Fruit fly (Drosophila melanogaster) whole organism, embryonic: ENCODE results near the gene witty.

Experiments
- Adf1 ChIP-seq: fragments of 200-800 bp; sonication (Bioruptor generic); IDR thresholded peaks from 2 replicates; pipeline ENCODE4 v1.3.6; 2022; ENCODE audit warnings: missing biosample characterization, missing genetic modification characterization
- Atf-2 ChIP-seq: fragments of 200-800 bp; sonication (Bioruptor generic); optimal IDR thresholded peaks from 2 replicates; lab custom pipeline; 2016; ENCODE audit warnings: missing biosample characterization, missing genetic modification characterization
- Bdp1 ChIP-seq: fragments of 200-800 bp; sonication (Bioruptor generic); optimal IDR thresholded peaks from 3 replicates; lab custom pipeline; 2016; ENCODE audit warnings: missing biosample characterization, missing genetic modification characterization
- CG10565 ChIP-seq: fragments of 200-800 bp; sonication (Bioruptor generic); optimal IDR thresholded peaks from 3 replicates; lab custom pipeline; 2016; ENCODE audit warnings: missing biosample characterization, mild to moderate bottlenecking, missing genetic modification characterization
- CG10654 ChIP-seq: fragments of 200-800 bp; sonication (Bioruptor generic); optimal IDR thresholded peaks from 2 replicates; lab custom pipeline; 2016; ENCODE audit warnings: missing biosample characterization, missing genetic modification characterization
- CG11247 ChIP-seq: fragments of 200-800 bp; sonication (Bioruptor generic); IDR thresholded peaks from 2 replicates; pipeline ENCODE4 v1.3.6; 2022; ENCODE audit warnings: missing biosample characterization, missing genetic modification characterization
- CG11696 ChIP-seq: fragments of 200-800 bp; sonication (Bioruptor generic); IDR thresholded peaks from 2 replicates; pipeline ENCODE4 v1.3.6; 2022; ENCODE audit warnings: missing biosample characterization, missing genetic modification characterization
- CG1529 ChIP-seq: fragments of 200-800 bp; sonication (Bioruptor generic); optimal IDR thresholded peaks from 3 replicates; lab custom pipeline; 2018; ENCODE audit warnings: missing biosample characterization, missing genetic modification characterization
- CG17612 ChIP-seq: fragments of 200-800 bp; sonication (Bioruptor generic); IDR thresholded peaks from 2 replicates; pipeline ENCODE4 v1.3.6; 2022; ENCODE audit warnings: missing biosample characterization, missing genetic modification characterization
- CG18476 ChIP-seq: fragments of 200-800 bp; sonication (Bioruptor generic); optimal IDR thresholded peaks from 2 replicates; lab custom pipeline; 2016; ENCODE audit warnings: missing biosample characterization, mild to moderate bottlenecking, missing genetic modification characterization
- CG31388 ChIP-seq: fragments of 200-800 bp; sonication (Bioruptor generic); optimal IDR thresholded peaks from 2 replicates; lab custom pipeline; 2016; ENCODE audit warnings: missing biosample characterization, missing genetic modification characterization
- CG31441 ChIP-seq: fragments of 200-800 bp; sonication (Bioruptor generic); IDR thresholded peaks from 2 replicates; pipeline ENCODE4 v1.3.6; 2022; ENCODE audit warnings: missing biosample characterization, missing genetic modification characterization
- CG33213 ChIP-seq: fragments of 200-800 bp; sonication (Bioruptor generic); optimal IDR thresholded peaks from 3 replicates; lab custom pipeline; 2016; ENCODE audit warnings: missing biosample characterization, missing genetic modification characterization
- CG33557 ChIP-seq: fragments of 200-800 bp; sonication (Bioruptor generic); optimal IDR thresholded peaks from 2 replicates; lab custom pipeline; 2019; ENCODE audit warnings: missing biosample characterization, mild to moderate bottlenecking, missing genetic modification characterization, moderate library complexity
- CG34224 ChIP-seq: fragments of 200-800 bp; sonication (Bioruptor generic); IDR thresholded peaks from 3 replicates; pipeline ENCODE4 v1.3.6; 2022; ENCODE audit warnings: missing biosample characterization, missing genetic modification characterization; ENCODE audit not compliant: partially characterized antibody
- CG34422 ChIP-seq: fragments of 200-800 bp; sonication (Bioruptor generic); IDR thresholded peaks from 3 replicates; pipeline ENCODE4 v1.3.6; 2022; ENCODE audit warnings: missing biosample characterization, missing genetic modification characterization
- CG4730 ChIP-seq: fragments of 200-800 bp; sonication (Bioruptor generic); IDR thresholded peaks from 2 replicates; pipeline ENCODE4 v1.3.6; 2022; ENCODE audit warnings: missing biosample characterization, missing genetic modification characterization
- CG5180 ChIP-seq: fragments of 200-800 bp; sonication (Bioruptor generic); optimal IDR thresholded peaks from 3 replicates; lab custom pipeline; 2017; ENCODE audit warnings: missing biosample characterization, missing genetic modification characterization, mild to moderate bottlenecking, moderate library complexity, missing genetic modification reagents
- CG6254 ChIP-seq: fragments of 200-800 bp; sonication (Bioruptor generic); optimal IDR thresholded peaks from 3 replicates; lab custom pipeline; 2017; ENCODE audit warnings: mild to moderate bottlenecking, missing biosample characterization, missing genetic modification reagents, missing genetic modification characterization
- CG7786 ChIP-seq: fragments of 200-800 bp; sonication (Bioruptor generic); optimal IDR thresholded peaks from 2 replicates; lab custom pipeline; 2016; ENCODE audit warnings: missing biosample characterization, missing genetic modification characterization
- CG8281 ChIP-seq: fragments of 200-800 bp; sonication (Bioruptor generic); optimal IDR thresholded peaks from 2 replicates; lab custom pipeline; 2018; ENCODE audit warnings: missing biosample characterization, mild to moderate bottlenecking, missing genetic modification characterization, moderate library complexity
- CG8388 ChIP-seq: fragments of 200-800 bp; sonication (Bioruptor generic); optimal IDR thresholded peaks from 2 replicates; lab custom pipeline; 2019; ENCODE audit warnings: missing biosample characterization, mild to moderate bottlenecking, missing genetic modification characterization, moderate library complexity
- CG9609 ChIP-seq: fragments of 200-800 bp; sonication (Bioruptor generic); optimal IDR thresholded peaks from 3 replicates; lab custom pipeline; 2016; ENCODE audit warnings: missing biosample characterization, missing genetic modification characterization
- Dll ChIP-seq: fragments of 200-800 bp; sonication (Bioruptor generic); IDR thresholded peaks from 4 replicates; pipeline ENCODE4 v1.3.6; 2022; ENCODE audit warnings: missing biosample characterization, missing genetic modification characterization; ENCODE audit not compliant: partially characterized antibody
- Dref ChIP-seq: fragments of 200-800 bp; sonication (Bioruptor generic); IDR thresholded peaks from 2 replicates; pipeline ENCODE4 v1.3.6; 2022; ENCODE audit warnings: missing biosample characterization, missing genetic modification characterization
- GATAe ChIP-seq: fragments of 200-800 bp; sonication (Bioruptor generic); conservative IDR thresholded peaks from 2 replicates; pipeline ENCODE4 v1.3.6; 2022; ENCODE audit warnings: missing biosample characterization, missing genetic modification characterization
- Gsc ChIP-seq: fragments of 200-800 bp; sonication (Bioruptor generic); IDR thresholded peaks from 2 replicates; pipeline ENCODE4 v1.3.6; 2022; ENCODE audit warnings: missing biosample characterization, missing genetic modification characterization
- HLH4C ChIP-seq: fragments of 200-800 bp; sonication (Bioruptor generic); IDR thresholded peaks from 3 replicates; pipeline ENCODE4 v1.3.6; 2022; ENCODE audit warnings: missing biosample characterization, missing genetic modification characterization; ENCODE audit not compliant: partially characterized antibody
- Jarid2 ChIP-seq: fragments of 200-800 bp; sonication (Bioruptor generic); optimal IDR thresholded peaks from 3 replicates; lab custom pipeline; 2017; ENCODE audit warnings: mild to moderate bottlenecking, missing biosample characterization, missing genetic modification reagents, missing genetic modification characterization
- Mad ChIP-seq: fragments of 200-800 bp; sonication (Bioruptor generic); optimal IDR thresholded peaks from 2 replicates; lab custom pipeline; 2016; ENCODE audit warnings: missing biosample characterization, missing genetic modification characterization
- Mrtf ChIP-seq: fragments of 200-800 bp; sonication (Bioruptor generic); IDR thresholded peaks from 3 replicates; pipeline ENCODE4 v1.3.6; 2022; ENCODE audit warnings: missing biosample characterization, missing genetic modification characterization
- Nf-YC ChIP-seq: fragments of 200-800 bp; optimal IDR thresholded peaks from 3 replicates; lab custom pipeline; 2019; ENCODE audit warnings: missing biosample characterization, mild to moderate bottlenecking, missing genetic modification characterization, moderate library complexity
- Opbp ChIP-seq: fragments of 200-800 bp; sonication (Bioruptor generic); IDR thresholded peaks from 3 replicates; pipeline ENCODE4 v1.3.6; 2022; ENCODE audit warnings: missing biosample characterization, missing genetic modification characterization; ENCODE audit not compliant: partially characterized antibody
- Optix ChIP-seq: fragments of 200-800 bp; sonication (Bioruptor generic); IDR thresholded peaks from 3 replicates; pipeline ENCODE4 v1.3.6; 2022; ENCODE audit warnings: missing biosample characterization, missing genetic modification characterization
- Ravus ChIP-seq: fragments of 200-800 bp; sonication (Bioruptor generic); IDR thresholded peaks from 2 replicates; pipeline ENCODE4 v1.3.6; 2022; ENCODE audit warnings: missing biosample characterization, missing genetic modification characterization
- Rfx ChIP-seq: fragments of 200-800 bp; sonication (Bioruptor generic); IDR thresholded peaks from 2 replicates; pipeline ENCODE4 v1.3.6; 2022; ENCODE audit warnings: missing biosample characterization, missing genetic modification characterization
- Spps ChIP-seq: fragments of 200-800 bp; sonication (Bioruptor generic); optimal IDR thresholded peaks from 2 replicates; lab custom pipeline; 2018; ENCODE audit warnings: missing biosample characterization, mild to moderate bottlenecking, missing genetic modification characterization
- Xrp1 ChIP-seq: fragments of 200-800 bp; sonication (Bioruptor generic); IDR thresholded peaks from 2 replicates; pipeline ENCODE4 v1.3.6; 2022; ENCODE audit warnings: missing biosample characterization, missing genetic modification characterization
- btn ChIP-seq: fragments of 200-800 bp; sonication (Bioruptor generic); optimal IDR thresholded peaks from 2 replicates; lab custom pipeline; 2016; ENCODE audit warnings: missing biosample characterization, missing genetic modification characterization
- cato ChIP-seq: fragments of 200-800 bp; sonication (Bioruptor generic); optimal IDR thresholded peaks from 2 replicates; lab custom pipeline; 2016; ENCODE audit warnings: missing biosample characterization, missing genetic modification characterization, borderline replicate concordance
- klu ChIP-seq: fragments of 200-800 bp; sonication (Bioruptor generic); IDR thresholded peaks from 2 replicates; pipeline ENCODE4 v1.3.6; 2022; ENCODE audit warnings: missing biosample characterization, missing genetic modification characterization
- lilli ChIP-seq: fragments of 200-800 bp; sonication (Bioruptor generic); optimal IDR thresholded peaks from 3 replicates; lab custom pipeline; 2016; ENCODE audit warnings: missing biosample characterization, missing genetic modification characterization
- nerfin-1 ChIP-seq: fragments of 200-800 bp; sonication (Bioruptor generic); optimal IDR thresholded peaks from 3 replicates; lab custom pipeline; 2019; ENCODE audit warnings: missing biosample characterization, mild to moderate bottlenecking, missing genetic modification characterization, moderate library complexity
- org-1 ChIP-seq: fragments of 200-800 bp; sonication (Bioruptor generic); optimal IDR thresholded peaks from 2 replicates; lab custom pipeline; 2017; ENCODE audit warnings: missing biosample characterization, missing genetic modification characterization
- p53 ChIP-seq: fragments of 200-800 bp; sonication (Bioruptor generic); optimal IDR thresholded peaks from 2 replicates; lab custom pipeline; 2016; ENCODE audit warnings: missing biosample characterization, missing genetic modification characterization
- pfk ChIP-seq: fragments of 200-800 bp; sonication (Bioruptor generic); optimal IDR thresholded peaks from 2 replicates; lab custom pipeline; 2018; ENCODE audit warnings: missing biosample characterization, mild to moderate bottlenecking, missing genetic modification characterization, moderate library complexity
- rib ChIP-seq: fragments of 200-800 bp; sonication (Bioruptor generic); IDR thresholded peaks from 2 replicates; pipeline ENCODE4 v1.3.6; 2022; ENCODE audit warnings: missing biosample characterization, missing genetic modification characterization
- sc ChIP-seq, 3 experiments: fragments of >200 bp in 2 of 3; fragments of 200-800 bp in 1 of 3; sonication (Bioruptor generic) in 1 of 3; optimal IDR thresholded peaks; 2 replicates in 2 of 3; 3 replicates in 1 of 3; lab custom pipeline; 2017; ENCODE audit warnings: mild to moderate bottlenecking in 1 of 3, missing biosample characterization in 1 of 3, missing genetic modification characterization in 1 of 3, missing genetic modification reagents in 1 of 3
- so ChIP-seq: fragments of 200-800 bp; sonication (Bioruptor generic); IDR thresholded peaks from 3 replicates; pipeline ENCODE4 v1.3.6; 2022; ENCODE audit warnings: missing biosample characterization, missing genetic modification characterization
- ssp ChIP-seq: fragments of 200-800 bp; sonication (Bioruptor generic); IDR thresholded peaks from 2 replicates; pipeline ENCODE4 v1.3.6; 2022; ENCODE audit warnings: missing biosample characterization, missing genetic modification characterization
- wek ChIP-seq: fragments of 200-800 bp; sonication (Bioruptor generic); optimal IDR thresholded peaks from 3 replicates; lab custom pipeline; 2018; ENCODE audit warnings: missing biosample characterization, mild to moderate bottlenecking, missing genetic modification characterization, moderate library complexity

witty gene

DNA sequence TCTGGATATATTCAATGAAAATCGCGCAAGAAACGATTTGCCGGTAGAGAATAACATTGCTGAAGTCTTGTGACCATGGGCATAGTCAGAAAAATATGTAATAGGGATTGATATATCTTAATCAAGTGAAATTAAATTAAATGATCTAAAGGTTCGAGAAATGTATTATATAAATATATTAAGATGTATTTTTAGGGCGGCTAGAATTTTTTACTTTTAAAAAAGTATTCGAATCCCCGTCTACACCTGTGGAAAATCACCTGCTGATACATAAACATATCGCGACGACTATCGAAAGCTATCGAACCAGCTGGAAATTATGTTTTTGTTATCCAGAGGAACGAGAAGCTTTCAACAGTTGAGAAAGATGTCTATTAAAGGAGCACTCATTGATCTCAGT is 38.6 kb downstream of the witty start, which contains the start of the genes CG13390 and CG17294 (continued):
- TF ChIP-seq CG31388, result peak; percentile 99
- TF ChIP-seq Xrp1, result peak; percentile 100
- TF ChIP-seq CG5180, result peak; percentile 94
- no peak for TF ChIP-seq sc (optimal IDR thresholded peaks at IDR 0.05; lab: Kevin White, UChicago)
- peak; percentile 99 for TF ChIP-seq sc (GFP tag; optimal IDR thresholded peaks at IDR 0.05; lab: Kevin White, UChicago)
- peak; percentile 100 for TF ChIP-seq rib (GFP tag; lab: Robert Waterston, UW)
- TF ChIP-seq Mad (GFP tag; lab: Kevin White, UChicago), result peak; percentile 96
- TF ChIP-seq Spps (tag; lab: Kevin White, UChicago), result peak; percentile 99
- peak; percentile 91 for TF ChIP-seq CG7786 (GFP tag; lab: Kevin White, UChicago)
- TF ChIP-seq cato, result peak; percentile 98
- TF ChIP-seq btn (GFP tag; lab: Kevin White, UChicago), result peak; percentile 8
- peak; percentile 91 for TF ChIP-seq CG9609 (GFP tag; lab: Kevin White, UChicago)
- peak; percentile 23 for TF ChIP-seq p53 (GFP tag; lab: Kevin White, UChicago)
- peak; percentile 91 for TF ChIP-seq Atf-2
- peak; percentile 99 for TF ChIP-seq CG8388 (GFP tag; lab: Kevin White, UChicago)
- TF ChIP-seq CG33557 (GFP tag; lab: Kevin White, UChicago), result peak; percentile 99
- TF ChIP-seq CG11696 (GFP tag; lab: Robert Waterston, UW), result peak; percentile 98
- peak; percentile 88 for TF ChIP-seq Bdp1 (GFP tag; lab: Kevin White, UChicago)
- peak; percentile 93 for TF ChIP-seq Adf1 (GFP tag; lab: Robert Waterston, UW)
- peak; percentile 79 for TF ChIP-seq pfk (GFP tag; lab: Kevin White, UChicago)
- TF ChIP-seq CG18476, result peak; percentile 97
- peak; percentile 31; the same call in 1 of the 3 replicates for TF ChIP-seq Opbp
- TF ChIP-seq HLH4C, result peak; percentile 76
- peak; percentile 99 for TF ChIP-seq CG11247 (GFP tag; lab: Robert Waterston, UW)
- TF ChIP-seq CG6254, result peak; percentile 97
- peak; percentile 99 for TF ChIP-seq CG4730 (GFP tag; lab: Robert Waterston, UW)
- TF ChIP-seq Ravus (GFP tag; lab: Robert Waterston, UW), result peak; percentile 99
- peak; percentile 99 for TF ChIP-seq GATAe (GFP tag; lab: Robert Waterston, UW)
- TF ChIP-seq Gsc, result peak; percentile 98
- peak; percentile 100 for TF ChIP-seq CG31441
- peak; percentile 92 for TF ChIP-seq CG34224 (GFP tag; lab: Robert Waterston, UW)
- peak; percentile 99 for TF ChIP-seq CG17612
- TF ChIP-seq so, result peak; percentile 100
- peak; percentile 96 for TF ChIP-seq Optix
- TF ChIP-seq CG8281 (tag; lab: Kevin White, UChicago), result peak; percentile 96
- TF ChIP-seq lilli (GFP tag; lab: Kevin White, UChicago), result peak; percentile 99
- peak; percentile 94 for TF ChIP-seq wek (GFP tag; lab: Kevin White, UChicago)
- peak; percentile 95 for TF ChIP-seq Nf-YC (tag; lab: Kevin White, UChicago)
- TF ChIP-seq ssp, result peak; percentile 96
- peak; percentile 65 for TF ChIP-seq Dref (GFP tag; lab: Robert Waterston, UW)
- TF ChIP-seq CG10565 (GFP tag; lab: Kevin White, UChicago), result peak; percentile 93
- TF ChIP-seq klu, result peak; percentile 99
- TF ChIP-seq org-1 (GFP tag; lab: Kevin White, UChicago), result peak; percentile 98
- TF ChIP-seq Rfx, result peak; percentile 100
- TF ChIP-seq Jarid2 (GFP tag; lab: Kevin White, UChicago), result peak; percentile 95
- TF ChIP-seq nerfin-1 (tag; lab: Kevin White, UChicago), result peak; percentile 99
- peak; percentile 100 for TF ChIP-seq CG34422
- peak; percentile 86 for TF ChIP-seq Dll (GFP tag; lab: Robert Waterston, UW)
- peak; percentile 99 for TF ChIP-seq CG1529 (GFP tag; lab: Kevin White, UChicago)
- TF ChIP-seq Mrtf, result peak; percentile 99
- TF ChIP-seq CG33213, result peak; percentile 93
- peak; percentile 99 for TF ChIP-seq CG10654 (GFP tag; lab: Kevin White, UChicago)
